Fruit fly (Drosophila melanogaster): ENCODE measurements around the gene CG1636.

CG1636 gene

dm6 chrX:8242298-8242697 lies 30.9 kb upstream of the CG1636 start, which contains the start of gene Trxr1 (continued):
- TF ChIP-seq stc (GFP tag; IDR thresholded peaks at IDR 0.05) (no peak), CHES-1-like (GFP tag; optimal IDR thresholded peaks at IDR 0.05) (no peak), CG14441 (GFP tag; IDR thresholded peaks at IDR 0.05) (no peak), amos (GFP tag; IDR thresholded peaks at IDR 0.05; ENCODE audit: partially characterized antibody) (peak; percentile 67; the same call in 1 of the 2 replicates), insv (GFP tag; optimal IDR thresholded peaks at IDR 0.05) (peak in 1 of 2 experiments; percentile 29), ERR (GFP tag; optimal IDR thresholded peaks at IDR 0.05) (no peak), otp (GFP tag; IDR thresholded peaks at IDR 0.05) (no peak), CG9215 (GFP tag; IDR thresholded peaks at IDR 0.05) (no peak), CG6683 (GFP tag; optimal IDR thresholded peaks at IDR 0.05) (no peak), CG12942 (GFP tag; optimal IDR thresholded peaks at IDR 0.05) (no peak), pzg (GFP tag; optimal IDR thresholded peaks at IDR 0.05) (peak; percentile 80), lab (GFP tag; optimal IDR thresholded peaks at IDR 0.05) (peak; percentile 36), BEAF-32 (GFP tag; optimal IDR thresholded peaks at IDR 0.05) (peak; percentile 58), Optix (GFP tag; IDR thresholded peaks at IDR 0.05) (no peak), Atf-2 (GFP tag; optimal IDR thresholded peaks at IDR 0.05) (no peak), HLH3B (GFP tag; IDR thresholded peaks at IDR 0.05) (no peak), CG30403 (GFP tag; optimal IDR thresholded peaks at IDR 0.05) (no peak), CG16815 (GFP tag; optimal IDR thresholded peaks at IDR 0.05) (no peak), dysf (GFP tag; IDR thresholded peaks at IDR 0.05) (no peak), row (GFP tag; IDR thresholded peaks at IDR 0.05) (no peak), HLH4C (GFP tag; IDR thresholded peaks at IDR 0.05; ENCODE audit: partially characterized antibody) (peak; percentile 77), CG3726 (GFP tag; IDR thresholded peaks at IDR 0.05) (no peak), CG1529 (GFP tag; optimal IDR thresholded peaks at IDR 0.05) (no peak), CG7963 (GFP tag; IDR thresholded peaks at IDR 0.05; ENCODE audit: partially characterized antibody) (peak; percentile 81; the same call in 2 of the 3 replicates), aop (GFP tag; IDR thresholded peaks at IDR 0.05) (no peak), mld (GFP tag; IDR thresholded peaks at IDR 0.05; ENCODE audit: partially characterized antibody) (peak; percentile 73; the same call in 1 of the 3 replicates), CG10267 (tag; optimal IDR thresholded peaks at IDR 0.05) (no peak), Gug (GFP tag; IDR thresholded peaks at IDR 0.05) (no peak), CG10654 (GFP tag; optimal IDR thresholded peaks at IDR 0.05) (no peak), CG32772 (GFP tag; IDR thresholded peaks at IDR 0.05) (no peak), CG13287 (GFP tag; IDR thresholded peaks at IDR 0.05; ENCODE audit: partially characterized antibody) (peak; percentile 71), seq (GFP tag; IDR thresholded peaks at IDR 0.05) (no peak), C15 (GFP tag; IDR thresholded peaks at IDR 0.05) (no peak), CG17829 (tag; optimal IDR thresholded peaks at IDR 0.05) (no peak), jing (GFP tag; optimal IDR thresholded peaks at IDR 0.05) (no peak), CG18011 (GFP tag; optimal IDR thresholded peaks at IDR 0.05) (no peak), Bgb (GFP tag; IDR thresholded peaks at IDR 0.05; ENCODE audit: partially characterized antibody) (peak; percentile 81), cwo (GFP tag; optimal IDR thresholded peaks at IDR 0.05) (no peak), crp (GFP tag; optimal IDR thresholded peaks at IDR 0.05) (no peak), CG12071 (GFP tag; optimal IDR thresholded peaks at IDR 0.05) (no peak), Awh (GFP tag; IDR thresholded peaks at IDR 0.05) (no peak), Sox100B (GFP tag; optimal IDR thresholded peaks at IDR 0.05) (no peak), ewg (GFP tag; optimal IDR thresholded peaks at IDR 0.05) (no peak), fd96Cb (tag; optimal IDR thresholded peaks at IDR 0.05) (no peak), CG4282 (GFP tag; optimal IDR thresholded peaks at IDR 0.05) (no peak), crol (GFP tag; IDR thresholded peaks at IDR 0.05) (no peak), maf-S (GFP tag; optimal IDR thresholded peaks at IDR 0.05) (no peak), CG17568 (GFP tag; optimal IDR thresholded peaks at IDR 0.05) (no peak), lbe (GFP tag; optimal IDR thresholded peaks at IDR 0.05) (peak; percentile 21), CG4617 (GFP tag; optimal IDR thresholded peaks at IDR 0.05; ENCODE audit: borderline replicate concordance) (no peak), pnt (GFP tag; optimal IDR thresholded peaks at IDR 0.05) (no peak)
